Fruit fly (Drosophila melanogaster) S2 (cell line): ENCODE results near the gene IscU.
A peak's percentile ranks its signal among the peaks of the same experiment; 100 is the strongest.

Experiments
- CG8478 ChIP-seq: fragments of >200 bp; optimal IDR thresholded peaks from 2 replicates; lab custom pipeline; 2018
- CTCF ChIP-seq, 2 experiments: fragments of >200 bp; optimal IDR thresholded peaks; 2 replicates each; lab custom pipeline; 2018

The IscU gene

DNA sequence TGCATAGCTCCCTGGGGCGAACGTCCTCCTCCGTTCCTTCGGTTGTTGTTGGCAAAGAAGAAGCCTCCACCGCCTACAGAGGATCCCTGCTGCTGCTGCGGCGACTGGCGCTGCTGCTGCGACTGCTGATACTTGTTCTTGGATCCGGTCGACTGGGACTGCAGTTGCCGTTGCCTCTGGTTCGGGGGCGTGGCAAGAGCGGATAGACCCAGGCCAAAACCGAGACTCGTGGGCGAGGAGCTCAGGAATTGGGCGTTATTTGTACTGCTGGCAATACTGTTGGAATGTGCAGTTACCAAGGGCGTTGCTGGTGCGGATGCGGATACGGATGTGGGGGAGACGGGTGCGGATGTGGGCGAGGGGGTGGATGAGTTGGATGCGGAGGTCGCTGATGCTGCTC is 5.7 kb downstream of the IscU start:
- no peak for TF ChIP-seq CG8478 (lab: Kevin White, UChicago)
- TF ChIP-seq CTCF (optimal IDR thresholded peaks at IDR 0.05; lab: Kevin White, UChicago): no peak

DNA sequence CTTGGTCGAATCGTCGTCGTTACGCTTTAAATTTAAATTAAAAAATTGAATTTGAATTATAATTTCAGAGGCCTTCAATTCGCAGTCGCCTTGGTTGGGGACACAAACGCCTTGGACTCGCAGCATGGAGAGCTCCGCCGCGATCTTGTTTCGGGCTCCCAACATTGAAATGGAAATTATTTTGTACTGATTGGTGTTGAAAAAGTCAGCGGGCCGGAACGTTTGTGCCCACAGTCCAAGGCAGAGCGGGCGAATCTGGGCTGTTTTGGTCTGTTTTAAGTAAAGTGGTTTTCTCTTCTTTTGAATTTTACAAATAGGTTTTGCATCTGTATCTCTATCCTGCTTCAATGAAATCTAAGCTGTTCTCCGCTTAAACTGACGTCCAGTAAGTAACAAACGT is 8.9 kb downstream of the IscU start:
- no peak for TF ChIP-seq CG8478 (lab: Kevin White, UChicago)
- TF ChIP-seq CTCF (optimal IDR thresholded peaks at IDR 0.05; lab: Kevin White, UChicago): no peak

DNA sequence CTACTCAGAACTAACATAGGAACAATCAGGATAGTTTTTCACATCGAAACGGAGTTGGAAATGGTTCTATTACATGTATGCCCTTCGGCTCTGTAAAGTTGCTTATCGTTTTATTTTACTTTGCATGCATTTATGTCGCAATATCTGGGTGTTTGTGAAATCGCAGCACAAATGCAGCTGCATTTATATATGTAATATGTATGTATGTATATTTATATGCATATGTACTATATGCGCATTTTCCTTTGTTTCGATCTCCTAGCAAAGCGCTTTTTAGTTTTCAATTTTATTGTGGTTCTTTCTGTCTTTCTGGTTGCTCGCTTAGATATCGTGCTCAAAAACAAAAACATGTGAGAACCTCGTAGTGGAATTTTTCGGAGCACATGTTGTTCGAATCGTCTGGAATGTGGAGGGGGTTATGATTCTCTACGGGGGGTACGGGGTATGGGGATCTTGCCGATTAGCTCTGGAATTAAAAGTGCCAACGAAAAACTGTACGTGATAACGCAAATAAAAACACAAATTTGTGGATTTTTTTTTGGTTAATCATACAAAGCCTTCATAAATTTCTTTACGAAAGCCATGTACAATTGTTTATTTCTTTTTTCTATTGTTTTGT is 9.8 kb downstream of the IscU start:
- TF ChIP-seq CTCF (optimal IDR thresholded peaks at IDR 0.05; lab: Kevin White, UChicago): no peak
- TF ChIP-seq CG8478 (lab: Kevin White, UChicago): no peak

DNA sequence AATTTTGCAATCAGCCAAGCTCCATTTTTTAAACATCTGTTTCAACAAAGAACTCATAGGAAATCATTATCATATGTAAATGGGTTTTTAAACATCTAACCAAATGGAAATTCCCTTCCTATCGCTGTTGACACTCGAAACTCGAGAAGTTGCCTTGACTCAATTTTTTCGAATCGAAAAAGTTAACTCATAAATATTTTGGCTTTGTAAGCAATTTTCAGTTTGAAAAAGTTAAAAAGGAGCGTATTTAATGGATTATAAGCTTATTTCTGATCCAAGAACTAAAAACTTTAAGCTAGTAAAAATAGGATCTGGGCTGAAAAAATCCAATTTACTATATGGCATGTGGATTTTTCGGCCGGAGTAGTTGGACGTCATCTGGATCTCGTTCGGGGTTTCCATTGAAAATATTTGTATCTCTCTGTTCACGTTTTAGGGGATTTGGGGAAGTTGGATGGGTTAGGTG is 10.8 kb downstream of the IscU start, which contains the start of gene CG9837:
Gene CG9837 (minus strand): TSS at position 416 of the 466 bp plus-strand sequence.
- TF ChIP-seq CTCF (optimal IDR thresholded peaks at IDR 0.05; lab: Kevin White, UChicago): no peak
- no peak for TF ChIP-seq CG8478 (lab: Kevin White, UChicago)

DNA sequence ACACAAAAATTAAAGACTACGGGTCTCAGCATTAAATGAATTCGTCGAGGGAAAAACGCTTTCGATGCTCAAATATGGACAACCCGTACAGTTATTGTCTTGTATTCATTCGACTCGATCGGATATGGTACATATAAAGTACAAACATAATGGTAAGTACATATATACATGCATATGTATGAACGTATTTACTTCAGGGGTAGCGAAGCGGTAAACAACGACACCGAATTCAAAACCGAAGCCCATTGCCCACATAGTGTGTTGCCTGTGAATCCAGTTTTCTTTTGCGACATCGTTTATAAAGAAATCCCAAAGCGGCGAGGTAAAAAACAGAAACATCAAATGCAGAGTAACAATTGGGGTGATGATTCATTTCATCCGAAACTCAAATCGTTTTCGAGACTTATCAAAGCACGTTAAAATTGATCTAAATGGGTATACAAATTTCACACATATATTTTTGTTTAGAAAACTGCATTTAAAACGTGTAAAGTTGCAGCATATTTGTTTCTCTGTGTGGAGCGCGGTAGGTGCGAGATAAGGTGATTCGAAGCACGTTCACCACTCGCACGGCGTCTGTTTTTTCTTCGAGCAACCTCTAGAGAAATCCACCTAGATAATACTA is 11.5 kb downstream of the IscU start:
- TF ChIP-seq CTCF (optimal IDR thresholded peaks at IDR 0.05; lab: Kevin White, UChicago): no peak
- no peak for TF ChIP-seq CG8478 (lab: Kevin White, UChicago)

DNA sequence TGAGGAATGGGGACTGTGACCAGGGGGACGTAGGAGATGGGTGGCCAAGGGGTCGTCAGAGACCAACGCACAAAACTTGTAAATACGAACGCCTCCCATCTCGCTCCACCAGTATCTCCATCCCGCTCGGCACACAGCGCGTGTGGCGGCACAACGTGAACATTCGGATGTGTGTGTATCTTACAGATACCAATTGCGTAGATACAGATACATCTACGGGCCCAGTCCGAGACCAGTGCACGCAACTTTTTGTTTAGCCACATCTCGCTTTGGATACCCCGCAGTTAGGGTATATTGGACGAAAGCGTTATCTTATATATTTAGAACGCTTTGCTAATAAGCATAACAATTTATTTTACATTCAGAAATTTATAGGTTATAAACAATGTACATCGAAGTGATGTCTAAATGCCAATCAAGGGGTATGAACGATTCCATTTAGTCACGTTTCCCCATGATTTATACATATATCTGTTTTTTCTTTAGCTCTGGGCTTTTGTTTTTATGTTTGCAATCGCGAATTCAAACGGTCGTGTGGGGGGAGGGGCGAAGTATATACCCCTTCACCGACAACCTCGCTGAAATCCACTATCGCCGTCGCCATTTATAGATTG is 12.5 kb downstream of the IscU start:
- no peak for TF ChIP-seq CTCF (optimal IDR thresholded peaks at IDR 0.05; lab: Kevin White, UChicago)
- TF ChIP-seq CG8478 (lab: Kevin White, UChicago): no peak

DNA sequence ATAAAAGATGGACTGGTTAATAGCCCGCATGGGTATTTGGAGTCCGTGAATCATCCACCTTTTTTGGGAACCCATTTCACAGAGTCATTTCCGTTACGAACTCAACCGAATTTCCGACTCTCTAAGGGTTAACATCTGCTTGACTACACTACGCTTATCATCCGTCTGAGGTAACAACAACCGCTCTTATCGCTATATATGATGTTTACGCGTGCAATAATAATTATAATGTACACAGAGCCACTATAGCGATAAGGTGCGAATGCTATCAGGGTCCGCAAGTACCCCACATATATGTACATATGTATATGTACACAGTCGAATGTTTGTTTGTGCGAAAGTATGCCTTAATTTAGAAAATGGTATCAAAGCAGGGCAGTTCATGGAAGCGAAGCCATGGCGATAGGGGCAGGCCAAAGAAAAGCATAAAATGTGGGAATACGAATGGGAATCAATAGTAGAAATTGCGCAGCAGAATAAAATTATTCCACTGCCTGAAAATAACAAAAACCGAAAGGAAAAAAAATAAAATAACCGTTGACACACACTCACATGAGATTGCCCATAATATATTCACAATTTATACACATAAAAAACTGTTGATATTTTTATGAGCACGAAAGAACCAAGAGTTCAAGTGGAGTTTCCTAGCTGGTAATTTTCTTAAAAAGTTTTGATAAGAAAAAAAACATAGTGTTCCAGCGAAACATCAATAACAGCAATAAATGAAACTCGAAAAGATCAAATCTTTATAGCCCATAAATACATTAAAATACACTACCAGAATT is 13.4 kb downstream of the IscU start:
- no peak for TF ChIP-seq CG8478 (lab: Kevin White, UChicago)

DNA sequence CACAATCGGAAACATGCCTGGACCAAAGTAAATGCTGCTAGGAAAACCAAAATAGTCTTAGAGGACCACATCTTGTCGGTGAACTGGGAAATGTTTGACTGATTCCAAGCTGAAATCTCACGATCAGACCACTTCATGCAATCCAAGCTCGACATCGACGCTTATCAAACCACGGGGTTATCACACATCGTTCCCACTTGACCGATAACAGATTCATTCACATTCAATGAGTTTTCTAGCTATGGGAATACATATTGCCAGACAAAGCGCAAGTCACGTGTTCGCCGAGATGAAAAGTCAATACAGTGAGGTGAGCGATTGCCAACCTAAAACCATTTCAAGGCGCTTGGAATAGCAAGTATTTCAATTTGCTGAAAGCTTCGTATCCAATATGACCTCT is 14.3 kb downstream of the IscU start:
- TF ChIP-seq CTCF (optimal IDR thresholded peaks at IDR 0.05; lab: Kevin White, UChicago) (no peak), CG8478 (lab: Kevin White, UChicago) (no peak)

DNA sequence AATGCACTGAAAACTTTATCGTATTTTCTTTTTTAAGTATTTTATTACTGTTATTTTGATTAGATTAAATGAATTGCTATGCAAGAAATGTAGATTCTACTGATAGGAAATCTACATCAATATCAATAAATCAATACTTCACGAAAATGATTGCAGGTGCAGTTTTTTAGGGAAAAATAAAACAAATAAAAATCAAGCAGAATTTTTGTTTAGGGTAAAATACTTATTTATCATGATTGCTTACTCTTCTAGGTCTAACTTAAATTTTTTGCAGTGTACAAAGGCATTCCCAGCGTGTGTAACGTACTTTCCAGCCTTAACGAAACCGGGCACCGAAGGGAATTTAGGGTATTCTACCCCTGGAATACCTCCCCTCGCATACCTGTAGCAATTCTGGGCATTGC is 15.5 kb downstream of the IscU start:
- TF ChIP-seq CTCF (optimal IDR thresholded peaks at IDR 0.05; lab: Kevin White, UChicago): no peak
- no peak for TF ChIP-seq CG8478 (lab: Kevin White, UChicago)

DNA sequence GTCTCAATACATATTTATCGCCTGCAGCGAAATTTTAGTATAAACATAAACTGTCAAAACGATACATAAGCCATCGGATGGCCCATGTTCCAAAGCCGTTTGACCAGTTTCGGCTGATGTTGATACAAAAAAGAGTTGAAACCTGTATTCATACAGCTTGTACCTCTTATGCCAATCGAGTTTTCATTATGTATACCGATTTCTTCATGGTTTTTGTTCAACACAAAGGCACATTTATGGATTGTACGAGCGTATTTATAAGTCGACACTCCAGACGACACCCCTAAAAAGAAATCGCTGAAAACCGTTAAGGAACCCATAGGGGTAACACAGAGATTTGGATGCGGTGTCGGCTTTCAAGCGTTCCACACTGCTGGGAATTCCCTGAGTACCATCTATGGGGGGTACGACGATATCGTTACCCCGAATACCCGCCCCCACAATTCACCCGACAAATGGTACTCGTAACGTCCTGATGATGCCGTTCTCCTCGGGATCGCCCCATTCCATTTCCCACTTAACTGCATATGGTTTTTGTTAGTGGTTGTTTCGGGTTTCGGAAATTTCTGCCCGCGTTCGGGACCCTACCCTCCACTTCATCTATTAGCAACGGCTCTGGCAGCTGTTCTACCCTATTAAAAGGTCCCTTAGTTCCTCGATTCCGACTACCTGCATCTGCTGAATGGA is 16.0 kb downstream of the IscU start:
- TF ChIP-seq CTCF (optimal IDR thresholded peaks at IDR 0.05; lab: Kevin White, UChicago) (no peak), CG8478 (lab: Kevin White, UChicago) (no peak)

DNA sequence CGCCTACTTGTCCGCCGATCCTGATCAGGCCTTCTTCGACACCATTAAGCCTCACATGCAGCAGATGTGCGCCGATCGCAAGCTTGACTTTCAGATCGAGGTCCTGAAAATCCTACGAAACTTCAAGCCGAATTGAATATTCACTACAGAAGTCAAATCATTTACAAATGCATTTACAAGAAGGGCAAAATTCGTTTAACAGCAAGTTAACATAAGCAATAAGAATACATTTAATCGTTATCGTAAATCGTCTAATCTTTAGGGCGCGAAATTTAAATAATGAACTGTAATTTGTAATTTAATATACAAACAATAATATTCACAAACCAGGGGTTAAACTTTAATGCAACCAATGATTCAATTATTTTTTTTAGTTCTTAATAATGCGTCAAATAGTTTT is 16.9 kb downstream of the IscU start:
- TF ChIP-seq CTCF (optimal IDR thresholded peaks at IDR 0.05; lab: Kevin White, UChicago) (no peak), CG8478 (lab: Kevin White, UChicago) (no peak)

DNA sequence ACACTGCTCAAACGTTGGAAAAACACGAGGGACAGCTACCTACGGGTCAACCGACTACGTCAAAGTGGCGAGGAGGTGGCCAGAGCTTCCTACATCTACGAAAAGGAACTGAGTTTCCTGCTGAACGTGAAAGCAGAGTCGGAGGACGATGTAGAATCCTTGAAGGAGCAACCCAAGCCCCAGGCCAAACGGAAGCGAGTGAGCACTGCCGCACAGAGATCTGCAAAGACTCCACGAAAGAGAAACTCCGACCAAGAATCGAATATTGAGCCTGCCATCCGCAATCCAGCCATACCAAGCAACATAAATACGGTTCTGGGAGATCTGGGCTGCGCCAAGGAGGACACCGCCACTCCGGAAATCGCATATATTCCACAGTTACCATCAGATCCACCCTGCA is 17.3 kb downstream of the IscU start:
- TF ChIP-seq CTCF (optimal IDR thresholded peaks at IDR 0.05; lab: Kevin White, UChicago) (no peak), CG8478 (lab: Kevin White, UChicago) (no peak)

DNA sequence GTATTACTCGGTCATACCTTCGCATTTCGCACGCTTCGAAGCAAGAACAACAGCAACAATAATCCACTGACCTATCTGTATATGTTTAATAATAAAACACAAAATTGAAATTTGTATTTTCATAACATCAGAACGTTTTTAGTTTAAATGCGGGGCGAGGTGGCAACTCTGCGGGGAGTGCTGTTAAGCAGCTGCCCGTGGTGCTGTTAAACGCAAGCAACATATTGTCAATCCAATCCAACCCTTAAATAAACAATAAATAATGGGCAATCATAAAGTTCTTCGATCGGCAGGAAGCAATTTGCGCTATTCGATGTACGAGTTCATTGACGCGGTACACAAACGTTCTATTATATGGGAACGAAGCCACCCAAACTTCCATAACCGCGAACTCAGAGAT is 17.9 kb downstream of the IscU start, which contains the start of gene hng2:
Gene hng2 (plus strand): TSS at position 219 of the 400 bp plus-strand sequence.
- no peak for TF ChIP-seq CG8478 (lab: Kevin White, UChicago)
- no peak for TF ChIP-seq CTCF (optimal IDR thresholded peaks at IDR 0.05; lab: Kevin White, UChicago)

DNA sequence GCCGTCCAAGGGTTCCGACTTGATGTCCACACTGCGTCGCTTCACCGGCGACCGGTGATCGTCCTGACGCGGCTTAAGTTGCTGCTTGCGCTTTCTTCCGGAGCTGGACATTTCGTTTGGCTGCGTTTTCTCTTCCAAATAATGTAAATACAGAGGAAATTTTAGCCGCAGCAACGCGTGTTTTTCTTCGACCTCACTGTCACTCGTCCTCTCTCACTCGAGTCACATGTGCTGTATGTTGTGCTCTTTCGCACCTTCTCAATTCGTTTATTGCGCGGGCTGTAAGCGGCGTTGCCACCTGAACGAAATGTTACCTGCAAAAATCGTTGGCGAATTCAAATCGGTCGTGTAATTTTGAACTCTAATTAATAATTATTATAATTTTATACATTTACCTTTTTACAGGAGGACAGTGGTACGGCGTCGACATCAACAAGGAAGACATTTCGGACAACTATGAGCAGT is 18.6 kb downstream of the IscU start, which contains the start of gene CG9839:
Gene CG9839 (minus strand): TSS at position 415 of the 465 bp plus-strand sequence.
- TF ChIP-seq CG8478 (lab: Kevin White, UChicago) (no peak), CTCF (optimal IDR thresholded peaks at IDR 0.05; lab: Kevin White, UChicago) (peak in 1 of 2 experiments; percentile 26)
